Worm (Caenorhabditis elegans): ENCODE results near the gene T21B4.15.
"Not testable (repeated sequence)": the region's sequence is repeated elsewhere in the genome, so short reads cannot be mapped to it uniquely, and the experiment has no call there.

DNA sequence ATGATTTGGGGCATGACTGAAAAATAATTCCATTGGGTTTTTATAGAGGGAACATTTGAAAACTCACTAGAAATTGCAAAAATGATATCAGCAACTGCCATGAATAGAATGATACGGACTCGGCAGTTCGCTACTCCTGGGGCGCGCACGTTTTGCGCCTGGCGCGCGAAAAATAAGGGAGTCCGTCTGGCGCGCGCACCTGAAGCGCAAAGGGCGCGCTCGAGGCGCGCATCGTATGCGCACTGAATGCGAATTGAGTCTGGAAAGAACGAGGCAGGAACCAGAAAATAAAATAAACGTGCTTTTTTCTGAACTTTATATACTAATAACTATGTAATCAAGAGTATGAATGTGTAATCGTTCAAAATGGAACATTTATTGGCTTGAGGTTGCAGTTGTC lies 48.8 kb upstream of the T21B4.15 start, which contains the start of gene Y57A10C.10:
- not testable (repeated sequence) for TF ChIP-seq lsy-2, blmp-1 (tag; optimal IDR thresholded peaks at IDR 0.05)

Data from whole organism, mixed stage, embryonic.